Worm (Caenorhabditis elegans) whole organism, mixed stage, embryonic: ENCODE measurements around the gene F21C10.7.

Source experiments
- M03D4.4 ChIP-seq: sonication (generic microtip); optimal IDR thresholded peaks from 2 replicates; lab custom pipeline; 2017; ENCODE audit warnings: mild to moderate bottlenecking, missing genetic modification characterization, missing compliant biosample characterization
- bed-3 ChIP-seq: fragments of 200-800 bp; sonication (Bioruptor generic); optimal IDR thresholded peaks from 3 replicates; lab custom pipeline; 2018; ENCODE audit warnings: mild to moderate bottlenecking, missing genetic modification characterization, moderate library complexity, missing compliant biosample characterization
- blmp-1 ChIP-seq: fragments of 150-350 bp; optimal IDR thresholded peaks from 2 replicates; lab custom pipeline; 2014; ENCODE audit warnings: missing biosample characterization, missing genetic modification characterization
- ceh-39 ChIP-seq: fragments of 150-350 bp; optimal IDR thresholded peaks from 2 replicates; lab custom pipeline; 2014; ENCODE audit warnings: missing biosample characterization, missing genetic modification characterization
- ceh-43 ChIP-seq: fragments of 200-800 bp; sonication (Bioruptor generic); optimal IDR thresholded peaks from 2 replicates; lab custom pipeline; 2018; ENCODE audit warnings: mild to moderate bottlenecking, missing genetic modification characterization, moderate library complexity, missing compliant biosample characterization
- ces-1 ChIP-seq: fragments of 150-350 bp; optimal IDR thresholded peaks from 2 replicates; lab custom pipeline; 2014; ENCODE audit warnings: missing biosample characterization, missing genetic modification reagents, missing genetic modification characterization
- cnd-1 ChIP-seq: fragments of 200-800 bp; sonication (Bioruptor generic); optimal IDR thresholded peaks from 2 replicates; lab custom pipeline; 2018; ENCODE audit warnings: mild to moderate bottlenecking, missing genetic modification characterization, missing compliant biosample characterization
- drap-1 ChIP-seq: fragments of 200-800 bp; sonication (Bioruptor generic); optimal IDR thresholded peaks from 3 replicates; lab custom pipeline; 2018; ENCODE audit warnings: mild to moderate bottlenecking, missing genetic modification characterization, missing compliant biosample characterization
- elt-1 ChIP-seq: sonication (generic microtip); optimal IDR thresholded peaks from 2 replicates; lab custom pipeline; 2017; ENCODE audit warnings: missing genetic modification characterization, mild to moderate bottlenecking, missing compliant biosample characterization, antibody characterized with exemption, moderate library complexity, borderline replicate concordance; ENCODE audit not compliant: insufficient read depth
- elt-3 ChIP-seq: fragments of 150-350 bp; optimal IDR thresholded peaks from 2 replicates; lab custom pipeline; 2014; ENCODE audit warnings: missing biosample characterization, missing genetic modification characterization
- flh-1 ChIP-seq: fragments of 200-800 bp; sonication (Bioruptor generic); optimal IDR thresholded peaks from 2 replicates; lab custom pipeline; 2018; ENCODE audit warnings: mild to moderate bottlenecking, missing genetic modification characterization, moderate library complexity, missing compliant biosample characterization
- ham-2 ChIP-seq: fragments of 200-800 bp; sonication (Bioruptor generic); optimal IDR thresholded peaks from 2 replicates; lab custom pipeline; 2018; ENCODE audit warnings: mild to moderate bottlenecking, missing genetic modification characterization, missing compliant biosample characterization
- hlh-1 ChIP-seq: fragments of 150-350 bp; optimal IDR thresholded peaks from 2 replicates; lab custom pipeline; 2014; ENCODE audit warnings: missing biosample characterization, missing genetic modification reagents, missing genetic modification characterization
- lin-32 ChIP-seq: fragments of 200-800 bp; sonication (Bioruptor generic); optimal IDR thresholded peaks from 2 replicates; lab custom pipeline; 2018; ENCODE audit warnings: mild to moderate bottlenecking, missing genetic modification characterization, missing compliant biosample characterization
- lsy-2 ChIP-seq: fragments of 150-350 bp; optimal IDR thresholded peaks from 2 replicates; lab custom pipeline; 2014; ENCODE audit warnings: missing biosample characterization, missing genetic modification characterization
- mep-1 ChIP-seq: fragments of 150-350 bp; optimal IDR thresholded peaks from 2 replicates; lab custom pipeline; 2017; ENCODE audit warnings: missing biosample characterization, missing genetic modification reagents, missing genetic modification characterization, inconsistent platforms
- mls-2 ChIP-seq: sonication (generic microtip); optimal IDR thresholded peaks from 2 replicates; lab custom pipeline; 2016; ENCODE audit warnings: mild to moderate bottlenecking, missing genetic modification characterization, moderate library complexity, missing compliant biosample characterization
- nhr-12 ChIP-seq: fragments of 150-350 bp; optimal IDR thresholded peaks from 2 replicates; lab custom pipeline; 2014; ENCODE audit warnings: missing biosample characterization, missing genetic modification characterization
- nhr-2 ChIP-seq: fragments of 150-350 bp; optimal IDR thresholded peaks from 2 replicates; lab custom pipeline; 2014; ENCODE audit warnings: missing biosample characterization, missing genetic modification characterization
- nhr-237 ChIP-seq: fragments of 150-350 bp; optimal IDR thresholded peaks from 2 replicates; lab custom pipeline; 2014; ENCODE audit warnings: missing biosample characterization, missing genetic modification characterization
- nhr-28 ChIP-seq: fragments of 150-350 bp; optimal IDR thresholded peaks from 2 replicates; lab custom pipeline; 2014; ENCODE audit warnings: missing biosample characterization, missing genetic modification characterization
- nhr-76 ChIP-seq: sonication (generic microtip); optimal IDR thresholded peaks from 2 replicates; lab custom pipeline; 2017; ENCODE audit warnings: missing biosample characterization, missing genetic modification characterization
- pha-4 ChIP-seq: fragments of 150-350 bp; optimal IDR thresholded peaks from 2 replicates; lab custom pipeline; 2018; ENCODE audit warnings: missing biosample characterization, missing genetic modification reagents, missing genetic modification characterization
- sem-2 ChIP-seq: fragments of 200-800 bp; sonication (Bioruptor generic); optimal IDR thresholded peaks from 2 replicates; lab custom pipeline; 2018; ENCODE audit warnings: mild to moderate bottlenecking, missing genetic modification characterization, missing compliant biosample characterization
- snpc-4 ChIP-seq: fragments of 150-350 bp; optimal IDR thresholded peaks from 2 replicates; lab custom pipeline; 2014; ENCODE audit warnings: missing biosample characterization, missing genetic modification characterization
- tbx-8 ChIP-seq: fragments of 200-800 bp; sonication (Bioruptor generic); optimal IDR thresholded peaks from 2 replicates; lab custom pipeline; 2018; ENCODE audit warnings: mild to moderate bottlenecking, missing genetic modification characterization, moderate library complexity, missing compliant biosample characterization
- unc-120 ChIP-seq: sonication (generic microtip); optimal IDR thresholded peaks from 2 replicates; lab custom pipeline; 2017; ENCODE audit warnings: missing genetic modification characterization, missing compliant biosample characterization; ENCODE audit not compliant: poor library complexity, severe bottlenecking
- unc-39 ChIP-seq: fragments of 150-350 bp; optimal IDR thresholded peaks from 2 replicates; lab custom pipeline; 2014; ENCODE audit warnings: missing biosample characterization, missing genetic modification characterization
- unc-62 ChIP-seq: fragments of 150-350 bp; optimal IDR thresholded peaks from 2 replicates; lab custom pipeline; 2014; ENCODE audit warnings: missing biosample characterization, missing genetic modification reagents, missing genetic modification characterization
- zip-8 ChIP-seq: fragments of 150-350 bp; optimal IDR thresholded peaks from 2 replicates; lab custom pipeline; 2014; ENCODE audit warnings: missing biosample characterization, missing genetic modification characterization

Gene F21C10.7

ce11 chrV:9112467-9112866, at the start of gene F21C10.7:
Gene F21C10.7, plus strand, starts transcription at chrV:9112767.
- no peak for TF ChIP-seq drap-1 (GFP tag; lab: Kevin White, UChicago)
- TF ChIP-seq ces-1, result no peak
- no peak for TF ChIP-seq sem-2 (GFP tag; lab: Kevin White, UChicago)
- no peak for TF ChIP-seq M03D4.4 (tag; lab: Kevin White, UChicago)
- TF ChIP-seq elt-1, result no peak
- TF ChIP-seq nhr-28 (tag; lab: Kevin White, UChicago), result no peak
- no peak for TF ChIP-seq mep-1 (tag; lab: Kevin White, UChicago)
- TF ChIP-seq unc-62, result no peak
- no peak for TF ChIP-seq snpc-4 (tag; lab: Kevin White, UChicago)

ce11 chrV:9063134-9063533, 49.4 kb upstream of the F21C10.7 start:
- peak; percentile 64 for TF ChIP-seq elt-1
- no peak for TF ChIP-seq bed-3 (GFP tag; lab: Kevin White, UChicago)

ce11 chrV:9065001-9065400, 47.6 kb upstream of the F21C10.7 start:
- TF ChIP-seq elt-3 (tag; lab: Kevin White, UChicago) (no peak), drap-1 (GFP tag; lab: Kevin White, UChicago) (no peak)
- TF ChIP-seq, all 35 proteins: peak for 0

- TF ChIP-seq drap-1 (GFP tag; lab: Kevin White, UChicago) (no peak), blmp-1 (no peak), unc-120 (tag; lab: Kevin White, UChicago) (no peak), elt-1 (no peak), bed-3 (GFP tag; lab: Kevin White, UChicago) (no peak), snpc-4 (tag; lab: Kevin White, UChicago) (no peak), ceh-39 (no peak), flh-1 (GFP tag; lab: Kevin White, UChicago) (no peak), mls-2 (tag; lab: Kevin White, UChicago) (no peak), mep-1 (tag; lab: Kevin White, UChicago) (no peak), M03D4.4 (tag; lab: Kevin White, UChicago) (no peak), ceh-43 (no peak), tbx-8 (GFP tag; lab: Kevin White, UChicago) (no peak), unc-39 (tag; lab: Kevin White, UChicago) (no peak), lin-32 (GFP tag; lab: Kevin White, UChicago) (no peak), hlh-1 (tag; lab: Kevin White, UChicago) (no peak), ces-1 (no peak), nhr-12 (no peak), unc-62 (no peak)
Measured at ce11 chrV:9065915-9066314, 46.7 kb upstream of the F21C10.7 start.

- TF ChIP-seq mep-1 (tag; lab: Kevin White, UChicago) (no peak), hlh-1 (tag; lab: Kevin White, UChicago) (no peak), tbx-8 (GFP tag; lab: Kevin White, UChicago) (no peak), nhr-28 (tag; lab: Kevin White, UChicago) (no peak), blmp-1 (no peak), nhr-12 (no peak), lin-32 (GFP tag; lab: Kevin White, UChicago) (no peak), nhr-237 (tag; lab: Kevin White, UChicago) (no peak), lsy-2 (no peak), ham-2 (no peak), drap-1 (GFP tag; lab: Kevin White, UChicago) (no peak), zip-8 (tag; lab: Kevin White, UChicago) (no peak), ces-1 (no peak), unc-39 (tag; lab: Kevin White, UChicago) (no peak), nhr-2 (no peak), ceh-39 (no peak), nhr-76 (tag; lab: Kevin White, UChicago) (no peak), pha-4 (tag; lab: Kevin White, UChicago) (no peak), cnd-1 (tag; lab: Kevin White, UChicago) (no peak)
Measured at ce11 chrV:9067678-9068077, 44.9 kb upstream of the F21C10.7 start, which contains the start of gene fip-2. Gene fip-2, plus strand, starts transcription at chrV:9067978.

- no peak for TF ChIP-seq lsy-2
- no peak for TF ChIP-seq hlh-1 (tag; lab: Kevin White, UChicago)
- TF ChIP-seq ham-2, result no peak
- TF ChIP-seq, all 35 proteins: peak for 0
Measured at ce11 chrV:9069680-9070079, 42.9 kb upstream of the F21C10.7 start, which contains the start of gene T27E4.5. Gene T27E4.5, minus strand, starts transcription at chrV:9069780.
